Fruit fly (Drosophila melanogaster) whole organism, embryonic: ENCODE measurements around the gene Hap40.

Source experiments
- ATbp ChIP-seq: fragments of 200-800 bp; sonication (Bioruptor generic); optimal IDR thresholded peaks from 2 replicates; lab custom pipeline; 2017; ENCODE audit warnings: missing biosample characterization, mild to moderate bottlenecking, missing genetic modification characterization, missing genetic modification reagents
- Atf-2 ChIP-seq: fragments of 200-800 bp; sonication (Bioruptor generic); optimal IDR thresholded peaks from 2 replicates; lab custom pipeline; 2016; ENCODE audit warnings: missing biosample characterization, missing genetic modification characterization
- Atf6 ChIP-seq: fragments of 200-800 bp; sonication (Bioruptor generic); IDR thresholded peaks from 2 replicates; pipeline ENCODE4 v1.3.6; 2022; ENCODE audit warnings: missing biosample characterization, missing genetic modification characterization
- Bdp1 ChIP-seq: fragments of 200-800 bp; sonication (Bioruptor generic); optimal IDR thresholded peaks from 3 replicates; lab custom pipeline; 2016; ENCODE audit warnings: missing biosample characterization, missing genetic modification characterization
- C15 ChIP-seq: fragments of 200-800 bp; sonication (Bioruptor generic); IDR thresholded peaks from 3 replicates; pipeline ENCODE4 v1.3.6; 2022; ENCODE audit warnings: missing biosample characterization, missing genetic modification characterization
- CG10543 ChIP-seq: fragments of 200-800 bp; sonication (Bioruptor generic); optimal IDR thresholded peaks from 3 replicates; lab custom pipeline; 2017; ENCODE audit warnings: missing biosample characterization, mild to moderate bottlenecking, missing genetic modification characterization, moderate library complexity
- CG10959 ChIP-seq: fragments of 200-800 bp; sonication (Bioruptor generic); IDR thresholded peaks from 2 replicates; pipeline ENCODE4 v1.3.6; 2022; ENCODE audit warnings: missing biosample characterization, missing genetic modification characterization
- CG12299 ChIP-seq: fragments of 200-800 bp; sonication (Bioruptor generic); optimal IDR thresholded peaks from 2 replicates; lab custom pipeline; 2018; ENCODE audit warnings: missing biosample characterization, mild to moderate bottlenecking, missing genetic modification characterization
- CG15514 ChIP-seq: fragments of 200-800 bp; sonication (Bioruptor generic); optimal IDR thresholded peaks from 3 replicates; lab custom pipeline; 2017; ENCODE audit warnings: missing biosample characterization, missing genetic modification characterization, mild to moderate bottlenecking, moderate library complexity, missing genetic modification reagents
- CG1603 ChIP-seq: fragments of 200-800 bp; sonication (Bioruptor generic); optimal IDR thresholded peaks from 2 replicates; lab custom pipeline; 2019; ENCODE audit warnings: missing biosample characterization, mild to moderate bottlenecking, missing genetic modification characterization, moderate library complexity
- CG16779 ChIP-seq: fragments of 200-800 bp; sonication (Bioruptor generic); IDR thresholded peaks from 2 replicates; pipeline ENCODE4 v1.3.6; 2022; ENCODE audit warnings: missing biosample characterization, missing genetic modification characterization
- CG17802 ChIP-seq: fragments of 200-800 bp; sonication (Bioruptor generic); optimal IDR thresholded peaks from 2 replicates; lab custom pipeline; 2018; ENCODE audit warnings: missing biosample characterization, mild to moderate bottlenecking, missing genetic modification characterization, moderate library complexity
- CG18476 ChIP-seq: fragments of 200-800 bp; sonication (Bioruptor generic); optimal IDR thresholded peaks from 2 replicates; lab custom pipeline; 2016; ENCODE audit warnings: missing biosample characterization, mild to moderate bottlenecking, missing genetic modification characterization
- CG2875 ChIP-seq: fragments of 200-800 bp; sonication (Bioruptor generic); optimal IDR thresholded peaks from 2 replicates; lab custom pipeline; 2017; ENCODE audit warnings: missing biosample characterization, mild to moderate bottlenecking, missing genetic modification characterization, missing genetic modification reagents
- CG30020 ChIP-seq: fragments of 200-800 bp; optimal IDR thresholded peaks from 2 replicates; lab custom pipeline; 2019; ENCODE audit warnings: missing biosample characterization, mild to moderate bottlenecking, missing genetic modification characterization, moderate library complexity
- CG3065 ChIP-seq: fragments of 200-800 bp; sonication (Bioruptor generic); optimal IDR thresholded peaks from 2 replicates; lab custom pipeline; 2016; ENCODE audit warnings: missing biosample characterization, missing genetic modification characterization
- CG34224 ChIP-seq: fragments of 200-800 bp; sonication (Bioruptor generic); IDR thresholded peaks from 3 replicates; pipeline ENCODE4 v1.3.6; 2022; ENCODE audit warnings: missing biosample characterization, missing genetic modification characterization; ENCODE audit not compliant: partially characterized antibody
- CG6683 ChIP-seq: fragments of 200-800 bp; sonication (Bioruptor generic); optimal IDR thresholded peaks from 2 replicates; lab custom pipeline; 2017; ENCODE audit warnings: missing biosample characterization, mild to moderate bottlenecking, missing genetic modification characterization, missing genetic modification reagents
- CG7839 ChIP-seq: fragments of 200-800 bp; sonication (Bioruptor generic); optimal IDR thresholded peaks from 3 replicates; lab custom pipeline; 2018; ENCODE audit warnings: missing biosample characterization, mild to moderate bottlenecking, missing genetic modification characterization, moderate library complexity
- CG8281 ChIP-seq: fragments of 200-800 bp; sonication (Bioruptor generic); optimal IDR thresholded peaks from 2 replicates; lab custom pipeline; 2018; ENCODE audit warnings: missing biosample characterization, mild to moderate bottlenecking, missing genetic modification characterization, moderate library complexity
- CG9932 ChIP-seq: fragments of 200-800 bp; sonication (Bioruptor generic); IDR thresholded peaks from 2 replicates; pipeline ENCODE4 v1.3.6; 2022; ENCODE audit warnings: missing biosample characterization, missing genetic modification characterization
- Camta ChIP-seq: fragments of 200-800 bp; sonication (Bioruptor generic); optimal IDR thresholded peaks from 2 replicates; lab custom pipeline; 2016; ENCODE audit warnings: missing biosample characterization, missing genetic modification characterization
- D ChIP-seq, 2 experiments: fragments of 200-800 bp in 1 of 2; fragments of >200 bp in 1 of 2; sonication (Bioruptor generic) in 1 of 2; optimal IDR thresholded peaks; 2 replicates in 1 of 2; 3 replicates in 1 of 2; lab custom pipeline; 2017; ENCODE audit warnings: mild to moderate bottlenecking in 1 of 2, missing biosample characterization in 1 of 2, missing genetic modification characterization in 1 of 2, missing genetic modification reagents in 1 of 2
- Dref ChIP-seq: fragments of 200-800 bp; sonication (Bioruptor generic); IDR thresholded peaks from 2 replicates; pipeline ENCODE4 v1.3.6; 2022; ENCODE audit warnings: missing biosample characterization, missing genetic modification characterization
- Ets65A ChIP-seq: fragments of 200-800 bp; sonication (Bioruptor generic); peaks from one replicate; lab custom pipeline; 2016; ENCODE audit warnings: missing biosample characterization, missing genetic modification characterization
- Fer2 ChIP-seq: fragments of 200-800 bp; sonication (Bioruptor generic); optimal IDR thresholded peaks from 2 replicates; lab custom pipeline; 2018; ENCODE audit warnings: missing biosample characterization, mild to moderate bottlenecking, missing genetic modification characterization, moderate library complexity
- H15 ChIP-seq: fragments of 200-800 bp; sonication (Bioruptor generic); IDR thresholded peaks from 3 replicates; pipeline ENCODE4 v1.3.6; 2022; ENCODE audit warnings: missing biosample characterization, missing genetic modification characterization
- Hey ChIP-seq: fragments of 200-800 bp; sonication (Bioruptor generic); optimal IDR thresholded peaks from 3 replicates; lab custom pipeline; 2018; ENCODE audit warnings: missing biosample characterization, mild to moderate bottlenecking, missing genetic modification characterization
- HmgD ChIP-seq: fragments of 200-800 bp; sonication (Bioruptor generic); optimal IDR thresholded peaks from 3 replicates; lab custom pipeline; 2016; ENCODE audit warnings: missing biosample characterization, missing genetic modification characterization
- Max ChIP-seq: fragments of 200-800 bp; sonication (Bioruptor generic); optimal IDR thresholded peaks from 2 replicates; lab custom pipeline; 2016; ENCODE audit warnings: missing biosample characterization, mild to moderate bottlenecking, missing genetic modification characterization
- NFAT ChIP-seq: fragments of 200-800 bp; sonication (Bioruptor generic); IDR thresholded peaks from 2 replicates; pipeline ENCODE4 v1.3.6; 2022; ENCODE audit warnings: missing biosample characterization, missing genetic modification characterization
- Nf-YA ChIP-seq: fragments of 200-800 bp; sonication (Bioruptor generic); IDR thresholded peaks from 2 replicates; pipeline ENCODE4 v1.3.6; 2022; ENCODE audit warnings: missing biosample characterization, missing genetic modification characterization
- Nf-YC ChIP-seq: fragments of 200-800 bp; optimal IDR thresholded peaks from 3 replicates; lab custom pipeline; 2019; ENCODE audit warnings: missing biosample characterization, mild to moderate bottlenecking, missing genetic modification characterization, moderate library complexity
- Oli ChIP-seq: fragments of 200-800 bp; sonication (Bioruptor generic); optimal IDR thresholded peaks from 2 replicates; lab custom pipeline; 2018; ENCODE audit warnings: missing biosample characterization, mild to moderate bottlenecking, missing genetic modification characterization, moderate library complexity
- Ptx1 ChIP-seq: fragments of 200-800 bp; sonication (Bioruptor generic); IDR thresholded peaks from 2 replicates; pipeline ENCODE4 v1.3.6; 2022; ENCODE audit warnings: missing biosample characterization, missing genetic modification characterization
- Sin3A ChIP-seq: fragments of >200 bp; optimal IDR thresholded peaks from 2 replicates; lab custom pipeline; 2018
- Sox102F ChIP-seq: fragments of 200-800 bp; sonication (Bioruptor generic); optimal IDR thresholded peaks from 2 replicates; lab custom pipeline; 2018; ENCODE audit warnings: missing biosample characterization, mild to moderate bottlenecking, missing genetic modification characterization, moderate library complexity
- ato ChIP-seq: fragments of 200-800 bp; sonication (Bioruptor generic); IDR thresholded peaks from 2 replicates; pipeline ENCODE4 v1.3.6; 2022; ENCODE audit warnings: missing biosample characterization, missing genetic modification characterization; ENCODE audit not compliant: partially characterized antibody
- bigmax ChIP-seq: fragments of 200-800 bp; sonication (Bioruptor generic); optimal IDR thresholded peaks from 2 replicates; lab custom pipeline; 2018; ENCODE audit warnings: missing biosample characterization, mild to moderate bottlenecking, missing genetic modification characterization
- ci ChIP-seq: fragments of 200-800 bp; sonication (Bioruptor generic); IDR thresholded peaks from 3 replicates; pipeline ENCODE4 v1.3.6; 2022; ENCODE audit warnings: missing biosample characterization, missing genetic modification characterization
- crc ChIP-seq: fragments of 200-800 bp; sonication (Bioruptor generic); optimal IDR thresholded peaks from 2 replicates; lab custom pipeline; 2016; ENCODE audit warnings: missing biosample characterization, missing genetic modification characterization
- croc ChIP-seq: fragments of 200-800 bp; sonication (Bioruptor generic); conservative IDR thresholded peaks from 3 replicates; pipeline ENCODE4 v1.3.6; 2022; ENCODE audit warnings: missing biosample characterization, missing genetic modification characterization
- cwo ChIP-seq: fragments of 200-800 bp; sonication (Bioruptor generic); optimal IDR thresholded peaks from 3 replicates; lab custom pipeline; 2017; ENCODE audit warnings: missing biosample characterization, missing genetic modification characterization, mild to moderate bottlenecking, moderate library complexity, missing genetic modification reagents
- da ChIP-seq: fragments of 200-800 bp; sonication (Bioruptor generic); optimal IDR thresholded peaks from 2 replicates; lab custom pipeline; 2016; ENCODE audit warnings: missing biosample characterization, missing genetic modification characterization
- eve ChIP-seq, 2 experiments: fragments of >200 bp; optimal IDR thresholded peaks; 2 replicates each; lab custom pipeline; 2017; ENCODE audit warnings: missing biosample characterization in 2 of 2, missing genetic modification characterization in 2 of 2
- ind ChIP-seq: fragments of 200-800 bp; sonication (Bioruptor generic); optimal IDR thresholded peaks from 3 replicates; lab custom pipeline; 2016; ENCODE audit warnings: missing biosample characterization, missing genetic modification characterization
- jing ChIP-seq: fragments of 200-800 bp; sonication (Bioruptor generic); optimal IDR thresholded peaks from 2 replicates; lab custom pipeline; 2018; ENCODE audit warnings: missing biosample characterization, mild to moderate bottlenecking, missing genetic modification characterization
- mam ChIP-seq: fragments of 200-800 bp; sonication (Bioruptor generic); optimal IDR thresholded peaks from 3 replicates; lab custom pipeline; 2016; ENCODE audit warnings: missing biosample characterization, missing genetic modification characterization
- row ChIP-seq: fragments of 200-800 bp; sonication (Bioruptor generic); IDR thresholded peaks from 3 replicates; pipeline ENCODE4 v1.3.6; 2022; ENCODE audit warnings: missing biosample characterization, missing genetic modification characterization
- vfl ChIP-seq: fragments of 200-800 bp; sonication (Bioruptor generic); optimal IDR thresholded peaks from 2 replicates; lab custom pipeline; 2016; ENCODE audit warnings: missing biosample characterization, missing genetic modification characterization

Gene Hap40

dm6 chrX:15709984-15710750, 6.2 kb downstream of the Hap40 start, which contains the start of the genes CG9281 and CG15601 (continued):
- TF ChIP-seq Camta (GFP tag; lab: Kevin White, UChicago) (no peak), Nf-YA (no peak), ato (GFP tag; lab: Robert Waterston, UW) (no peak), HmgD (GFP tag; lab: Kevin White, UChicago) (no peak), cwo (GFP tag; lab: Kevin White, UChicago) (peak; percentile 7), CG6683 (GFP tag; lab: Kevin White, UChicago) (no peak), Nf-YC (tag; lab: Kevin White, UChicago) (peak; percentile 24), CG15514 (GFP tag; lab: Kevin White, UChicago) (peak; percentile 53), Oli (tag; lab: Kevin White, UChicago) (no peak), Atf-2 (GFP tag; lab: Kevin White, UChicago) (no peak), row (GFP tag; lab: Robert Waterston, UW) (peak; percentile 44; the same call in 2 of the 3 replicates), bigmax (GFP tag; lab: Kevin White, UChicago) (no peak), Atf6 (GFP tag; lab: Robert Waterston, UW) (no peak; the same call in 1 of the 2 replicates), CG2875 (GFP tag; lab: Kevin White, UChicago) (no peak), CG7839 (tag; lab: Kevin White, UChicago) (no peak), CG17802 (no peak), mam (no peak), da (GFP tag; lab: Kevin White, UChicago) (no peak), Sox102F (GFP tag; lab: Kevin White, UChicago) (no peak), eve (GFP tag; optimal IDR thresholded peaks at IDR 0.05; lab: Kevin White, UChicago) (no peak), jing (GFP tag; lab: Kevin White, UChicago) (no peak), Hey (tag; lab: Kevin White, UChicago) (no peak), CG3065 (no peak), Max (GFP tag; lab: Kevin White, UChicago) (peak; percentile 87), D (optimal IDR thresholded peaks at IDR 0.05; lab: Kevin White, UChicago) (peak; percentile 55), D (GFP tag; optimal IDR thresholded peaks at IDR 0.05; lab: Kevin White, UChicago) (no peak), CG30020 (tag; lab: Kevin White, UChicago) (peak; percentile 38), Fer2 (no peak), NFAT (peak; percentile 42; the same call in 1 of the 2 replicates), crc (GFP tag; lab: Kevin White, UChicago) (no peak), CG10959 (no peak), ind (GFP tag; lab: Kevin White, UChicago) (no peak), CG8281 (no peak), Dref (GFP tag; lab: Robert Waterston, UW) (peak; percentile 50), ci (GFP tag; lab: Robert Waterston, UW) (peak; percentile 61; the same call in 1 of the 3 replicates), Ets65A (GFP tag; lab: Kevin White, UChicago) (peak; percentile 32), CG16779 (no peak), CG1603 (tag; lab: Kevin White, UChicago) (peak; percentile 52), CG34224 (no peak), croc (GFP tag; lab: Robert Waterston, UW) (no peak), CG10543 (GFP tag; lab: Kevin White, UChicago) (peak; percentile 50), Sin3A (peak; percentile 23), C15 (no peak), CG18476 (GFP tag; lab: Kevin White, UChicago) (no peak), vfl (GFP tag; lab: Kevin White, UChicago) (no peak), ATbp (GFP tag; lab: Kevin White, UChicago) (no peak), CG9932 (GFP tag; lab: Robert Waterston, UW) (peak; percentile 33), H15 (GFP tag; lab: Robert Waterston, UW) (no peak), CG12299 (tag; lab: Kevin White, UChicago) (no peak), Bdp1 (no peak), Ptx1 (GFP tag; lab: Robert Waterston, UW) (no peak)
